Fruit fly (Drosophila melanogaster): ENCODE data around the gene CG17258.
A peak's percentile ranks its signal among the peaks of the same experiment; 100 is the strongest.

Gene CG17258

dm6 chr2L:3012780-3013179 lies 22.4 kb downstream of the CG17258 start (continued):
- no peak for TF ChIP-seq toy (GFP tag; IDR thresholded peaks at IDR 0.05)
- TF ChIP-seq E2f1 (GFP tag; IDR thresholded peaks at IDR 0.05): no peak
- TF ChIP-seq CG4282 (GFP tag; optimal IDR thresholded peaks at IDR 0.05): no peak
- TF ChIP-seq CG1233 (GFP tag; optimal IDR thresholded peaks at IDR 0.05): no peak
- no peak for TF ChIP-seq NK7.1 (GFP tag; optimal IDR thresholded peaks at IDR 0.05)
- no peak for TF ChIP-seq kah (GFP tag; optimal IDR thresholded peaks at IDR 0.05)
- no peak for TF ChIP-seq CG10462 (GFP tag; optimal IDR thresholded peaks at IDR 0.05)
- TF ChIP-seq CG13624 (GFP tag; optimal IDR thresholded peaks at IDR 0.05): no peak
- TF ChIP-seq Oli (tag; optimal IDR thresholded peaks at IDR 0.05): peak; percentile 43
- TF ChIP-seq fd3F (GFP tag; optimal IDR thresholded peaks at IDR 0.05): no peak
- TF ChIP-seq al (GFP tag; IDR thresholded peaks at IDR 0.05): no peak
- no peak for TF ChIP-seq CG18599 (GFP tag; optimal IDR thresholded peaks at IDR 0.05)
- no peak for TF ChIP-seq CG1602 (GFP tag; optimal IDR thresholded peaks at IDR 0.05)
- TF ChIP-seq CTCF (GFP tag; optimal IDR thresholded peaks at IDR 0.05): no peak
- TF ChIP-seq Fer1 (GFP tag; optimal IDR thresholded peaks at IDR 0.05): no peak
- TF ChIP-seq CG2199 (GFP tag; IDR thresholded peaks at IDR 0.05): no peak
- no peak for TF ChIP-seq Gug (GFP tag; IDR thresholded peaks at IDR 0.05)
- no peak for TF ChIP-seq CG8478 (optimal IDR thresholded peaks at IDR 0.05)
- no peak for TF ChIP-seq HLHmδ (GFP tag; optimal IDR thresholded peaks at IDR 0.05)
- TF ChIP-seq CG9817 (tag; optimal IDR thresholded peaks at IDR 0.05): no peak
- TF ChIP-seq Sox102F (GFP tag; optimal IDR thresholded peaks at IDR 0.05): peak; percentile 64
- no peak for TF ChIP-seq Sry-β (GFP tag; optimal IDR thresholded peaks at IDR 0.05)
- TF ChIP-seq zf30C (GFP tag; optimal IDR thresholded peaks at IDR 0.05): no peak
- peak; percentile 50 for TF ChIP-seq HLH3B (GFP tag; IDR thresholded peaks at IDR 0.05)
- no peak for TF ChIP-seq sima (GFP tag; optimal IDR thresholded peaks at IDR 0.05)
- TF ChIP-seq Lpt (GFP tag; optimal IDR thresholded peaks at IDR 0.05): no peak
- TF ChIP-seq chn (GFP tag; optimal IDR thresholded peaks at IDR 0.05): no peak
- TF ChIP-seq zfh1 (GFP tag; IDR thresholded peaks at IDR 0.05): peak; percentile 68
- TF ChIP-seq Hmr (GFP tag; optimal IDR thresholded peaks at IDR 0.05): no peak
- TF ChIP-seq CG18011 (GFP tag; optimal IDR thresholded peaks at IDR 0.05): no peak
- no peak for TF ChIP-seq bbx (GFP tag; IDR thresholded peaks at IDR 0.05; ENCODE audit: partially characterized antibody)
- peak; percentile 18 for TF ChIP-seq CG12391 (tag; optimal IDR thresholded peaks at IDR 0.05)
- TF ChIP-seq cwo (GFP tag; optimal IDR thresholded peaks at IDR 0.05): no peak
- no peak for TF ChIP-seq CG15269 (tag; optimal IDR thresholded peaks at IDR 0.05)
- TF ChIP-seq Myb (GFP tag; optimal IDR thresholded peaks at IDR 0.05): no peak
- TF ChIP-seq pzg (GFP tag; optimal IDR thresholded peaks at IDR 0.05): no peak
- TF ChIP-seq CG18764 (GFP tag; optimal IDR thresholded peaks at IDR 0.05): no peak
- no peak for TF ChIP-seq NC2α (GFP tag; optimal IDR thresholded peaks at IDR 0.05)
- TF ChIP-seq CG11695 (GFP tag; IDR thresholded peaks at IDR 0.05): no peak
- no peak for TF ChIP-seq pum (GFP tag; optimal IDR thresholded peaks at IDR 0.05)
- TF ChIP-seq Dek (tag; optimal IDR thresholded peaks at IDR 0.05): no peak
- TF ChIP-seq CG10267 (tag; optimal IDR thresholded peaks at IDR 0.05): peak; percentile 13
- no peak for TF ChIP-seq CG10431 (GFP tag; optimal IDR thresholded peaks at IDR 0.05)
- no peak for TF ChIP-seq CG12236 (GFP tag; optimal IDR thresholded peaks at IDR 0.05)
- TF ChIP-seq lbe (GFP tag; optimal IDR thresholded peaks at IDR 0.05): no peak
- no peak for TF ChIP-seq Mes4 (GFP tag; optimal IDR thresholded peaks at IDR 0.05)
- no peak for TF ChIP-seq Meics (GFP tag; optimal IDR thresholded peaks at IDR 0.05)
- TF ChIP-seq CG7271 (tag; optimal IDR thresholded peaks at IDR 0.05): no peak
- no peak for TF ChIP-seq croc (GFP tag; conservative IDR thresholded peaks at IDR 0.05)
- no peak for TF ChIP-seq CG6654 (GFP tag; optimal IDR thresholded peaks at IDR 0.05)
- no peak for TF ChIP-seq CG15514 (GFP tag; optimal IDR thresholded peaks at IDR 0.05)
- no peak for TF ChIP-seq D19B (GFP tag; optimal IDR thresholded peaks at IDR 0.05)
- TF ChIP-seq scrt (GFP tag; optimal IDR thresholded peaks at IDR 0.05): no peak
